Worm (Caenorhabditis elegans): ENCODE results near the gene Y110A2AL.7.

- TF ChIP-seq pha-4 (tag; optimal IDR thresholded peaks at IDR 0.05) = no peak
- TF ChIP-seq snpc-4 (tag; optimal IDR thresholded peaks at IDR 0.05) = no peak
- TF ChIP-seq ceh-39 (tag; optimal IDR thresholded peaks at IDR 0.05) = no peak
- no peak for TF ChIP-seq lin-13 (tag; optimal IDR thresholded peaks at IDR 0.05)
- no peak for TF ChIP-seq elt-3 (tag; optimal IDR thresholded peaks at IDR 0.05)
- TF ChIP-seq nhr-12 (tag; optimal IDR thresholded peaks at IDR 0.05) = no peak
Observed at ce11 chrII:2843088-2843487, at the start of gene Y110A2AL.7.
